Worm (Caenorhabditis elegans) whole organism, L1 larva: ENCODE measurements around the gene klp-13.
A peak's percentile ranks its signal among the peaks of the same experiment; 100 is the strongest.

ENCODE experiments used
- ama-1 ChIP-seq: fragments of 150-350 bp; optimal IDR thresholded peaks from 2 replicates; lab custom pipeline; 2014
- blmp-1 ChIP-seq: fragments of 150-350 bp; optimal IDR thresholded peaks from 2 replicates; lab custom pipeline; 2014; ENCODE audit warnings: missing biosample characterization, missing genetic modification characterization
- ceh-90 ChIP-seq: sonication (generic microtip); optimal IDR thresholded peaks from 2 replicates; lab custom pipeline; 2016; ENCODE audit warnings: missing genetic modification characterization, missing compliant biosample characterization
- ces-1 ChIP-seq: fragments of 150-350 bp; optimal IDR thresholded peaks from 2 replicates; lab custom pipeline; 2014; ENCODE audit warnings: missing biosample characterization, missing genetic modification reagents, missing genetic modification characterization
- ets-5 ChIP-seq: fragments of 200-800 bp; sonication (Bioruptor generic); IDR thresholded peaks from 2 replicates; pipeline ENCODE4 v1.3.6; 2022; ENCODE audit warnings: missing genetic modification characterization, missing compliant biosample characterization
- nhr-11 ChIP-seq: fragments of 150-350 bp; optimal IDR thresholded peaks from 2 replicates; lab custom pipeline; 2014; ENCODE audit warnings: missing biosample characterization, missing genetic modification characterization
- nhr-71 ChIP-seq: sonication (generic microtip); optimal IDR thresholded peaks from 2 replicates; lab custom pipeline; 2016; ENCODE audit warnings: mild to moderate bottlenecking, missing genetic modification characterization, moderate library complexity, missing compliant biosample characterization
- pqm-1 ChIP-seq: sonication (generic microtip); optimal IDR thresholded peaks from 3 replicates; lab custom pipeline; 2017; ENCODE audit warnings: missing biosample characterization, missing genetic modification characterization
- skn-1 ChIP-seq: fragments of 150-350 bp; optimal IDR thresholded peaks from 2 replicates; lab custom pipeline; 2014; ENCODE audit warnings: missing biosample characterization, missing genetic modification characterization
- unc-62 ChIP-seq: fragments of 150-350 bp; optimal IDR thresholded peaks from 2 replicates; lab custom pipeline; 2014; ENCODE audit warnings: missing biosample characterization, missing genetic modification reagents, missing genetic modification characterization

DNA sequence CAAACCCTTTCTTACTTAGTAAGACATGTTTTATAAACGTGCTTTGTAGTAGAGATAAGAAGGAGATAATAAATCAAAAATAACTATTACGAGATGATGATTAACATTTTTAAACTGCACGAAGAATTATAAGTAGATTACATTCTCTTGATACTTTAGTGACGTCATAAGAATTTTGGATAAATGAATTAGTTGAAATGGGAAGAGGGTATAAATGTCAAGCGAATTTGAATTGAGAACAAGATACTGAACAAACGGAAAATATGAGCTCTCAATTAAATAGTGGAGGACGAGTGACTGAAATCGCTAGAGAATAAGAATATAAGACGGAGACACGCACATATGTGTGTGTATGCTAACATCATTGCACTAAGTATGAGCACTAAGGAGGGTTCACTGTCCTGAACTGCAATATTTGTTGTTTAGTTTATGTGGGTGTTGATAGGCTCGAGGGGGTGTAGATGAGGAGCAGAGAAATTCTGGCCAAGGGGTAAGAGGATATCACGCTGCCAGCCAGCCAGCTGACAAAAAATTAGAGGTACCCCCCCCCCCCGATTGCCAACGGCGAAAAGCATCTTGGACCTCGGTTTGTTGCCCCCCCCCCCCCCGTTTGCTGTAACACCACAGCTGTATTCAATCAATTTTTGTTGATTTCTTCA is 55.8 kb downstream of the klp-13 start:
- no peak for TF ChIP-seq unc-62 (GFP tag; lab: Kevin White, UChicago)
- no peak for TF ChIP-seq skn-1 (tag; lab: Kevin White, UChicago)
- peak; percentile 36 for TF ChIP-seq nhr-71
- TF ChIP-seq ces-1 (GFP tag; lab: Kevin White, UChicago) = no peak
- TF ChIP-seq pqm-1 (tag; lab: Kevin White, UChicago) = no peak
- no peak for TF ChIP-seq blmp-1 (tag; lab: Kevin White, UChicago)
- no peak for TF ChIP-seq ceh-90 (tag; lab: Kevin White, UChicago)
- no peak for TF ChIP-seq ama-1 (lab: Kevin White, UChicago)
- no peak for TF ChIP-seq ets-5 (GFP tag; lab: Robert Waterston, UW)
- TF ChIP-seq nhr-11 (tag; lab: Kevin White, UChicago) = no peak
